Worm (Caenorhabditis elegans) whole organism, young adult: Measurements from ENCODE around the gene srp-2.

Experiments used
- Y53G8AR.9 ChIP-seq: fragments of 200-800 bp; sonication (Bioruptor generic); conservative IDR thresholded peaks from 2 replicates; pipeline ENCODE4 v1.3.6; 2022; ENCODE audit warnings: missing genetic modification reagents, missing genetic modification characterization, missing compliant biosample characterization
- rcor-1 ChIP-seq: fragments of 200-800 bp; sonication (Bioruptor generic); IDR thresholded peaks from 2 replicates; pipeline ENCODE4 v1.3.6; 2022; ENCODE audit warnings: missing genetic modification reagents, missing genetic modification characterization, missing compliant biosample characterization
- sdz-38 ChIP-seq: sonication (generic microtip); optimal IDR thresholded peaks from 2 replicates; lab custom pipeline; 2016; ENCODE audit warnings: missing genotype, missing genetic modification characterization, missing compliant biosample characterization

DNA sequence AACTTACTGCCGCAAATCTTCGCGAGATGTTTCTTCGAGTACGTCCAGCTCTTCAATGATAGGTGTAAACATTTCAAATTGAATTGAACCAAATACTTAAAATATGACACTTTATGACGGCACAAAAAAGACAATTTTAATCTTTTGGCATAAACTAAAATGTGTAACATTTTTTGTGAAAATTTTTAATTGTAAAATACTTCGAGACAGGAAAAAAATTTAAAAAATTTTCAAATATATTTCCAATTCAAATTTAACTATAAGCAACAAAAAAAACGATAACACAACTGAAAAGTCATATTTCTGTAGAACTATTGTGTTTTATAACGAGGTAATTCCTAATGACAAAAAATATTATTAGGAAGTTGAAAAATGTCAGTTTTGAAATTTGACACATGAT, 558 bp upstream of the srp-2 start, which contains the start of gene C05E4.12:
- TF ChIP-seq rcor-1 (no peak), sdz-38 (no peak), Y53G8AR.9 (GFP tag; lab: Robert Waterston, UW) (no peak)
